Fruit fly (Drosophila melanogaster) whole organism, embryonic: ENCODE results near the gene CG12945.

Source experiments
- Atf3 ChIP-seq: fragments of 200-800 bp; sonication (Bioruptor generic); optimal IDR thresholded peaks from 3 replicates; lab custom pipeline; 2016; ENCODE audit warnings: missing biosample characterization, missing genetic modification characterization
- B-H1 ChIP-seq: fragments of 200-800 bp; sonication (Bioruptor generic); IDR thresholded peaks from 3 replicates; pipeline ENCODE4 v1.3.6; 2022; ENCODE audit warnings: missing biosample characterization, missing genetic modification characterization
- CG10654 ChIP-seq: fragments of 200-800 bp; sonication (Bioruptor generic); optimal IDR thresholded peaks from 2 replicates; lab custom pipeline; 2016; ENCODE audit warnings: missing biosample characterization, missing genetic modification characterization
- CG12219 ChIP-seq: fragments of 200-800 bp; sonication (Bioruptor generic); optimal IDR thresholded peaks from 3 replicates; lab custom pipeline; 2018; ENCODE audit warnings: missing biosample characterization, mild to moderate bottlenecking, missing genetic modification characterization
- CG12744 ChIP-seq: fragments of 200-800 bp; sonication (Bioruptor generic); optimal IDR thresholded peaks from 2 replicates; lab custom pipeline; 2016; ENCODE audit warnings: missing biosample characterization, missing genetic modification characterization
- CG12942 ChIP-seq: fragments of 200-800 bp; sonication (Bioruptor generic); optimal IDR thresholded peaks from 3 replicates; lab custom pipeline; 2016; ENCODE audit warnings: missing biosample characterization, missing genetic modification characterization
- CG13624 ChIP-seq: fragments of 200-800 bp; sonication (Bioruptor generic); optimal IDR thresholded peaks from 2 replicates; lab custom pipeline; 2016; ENCODE audit warnings: missing biosample characterization, missing genetic modification characterization
- CG17829 ChIP-seq: fragments of 200-800 bp; optimal IDR thresholded peaks from 2 replicates; lab custom pipeline; 2019; ENCODE audit warnings: missing biosample characterization, mild to moderate bottlenecking, missing genetic modification characterization, moderate library complexity
- CG18262 ChIP-seq: fragments of 200-800 bp; optimal IDR thresholded peaks from 3 replicates; lab custom pipeline; 2019; ENCODE audit warnings: missing biosample characterization, mild to moderate bottlenecking, missing genetic modification characterization, moderate library complexity
- CG2120 ChIP-seq: fragments of 200-800 bp; sonication (Bioruptor generic); optimal IDR thresholded peaks from 3 replicates; lab custom pipeline; 2016; ENCODE audit warnings: missing biosample characterization, missing genetic modification characterization
- CG2712 ChIP-seq: fragments of 200-800 bp; optimal IDR thresholded peaks from 3 replicates; lab custom pipeline; 2019; ENCODE audit warnings: missing biosample characterization, mild to moderate bottlenecking, missing genetic modification characterization, moderate library complexity
- CG3847 ChIP-seq: fragments of 200-800 bp; sonication (Bioruptor generic); IDR thresholded peaks from 2 replicates; pipeline ENCODE4 v1.3.6; 2022; ENCODE audit warnings: missing biosample characterization, missing genetic modification characterization
- CG4360 ChIP-seq: fragments of 200-800 bp; sonication (Bioruptor generic); IDR thresholded peaks from 2 replicates; pipeline ENCODE4 v1.3.6; 2022; ENCODE audit warnings: missing biosample characterization, missing genetic modification characterization
- CG4617 ChIP-seq: fragments of 200-800 bp; sonication (Bioruptor generic); optimal IDR thresholded peaks from 3 replicates; lab custom pipeline; 2016; ENCODE audit warnings: missing biosample characterization, missing genetic modification characterization, borderline replicate concordance
- CG4854 ChIP-seq: fragments of 200-800 bp; sonication (Bioruptor generic); optimal IDR thresholded peaks from 2 replicates; lab custom pipeline; 2016; ENCODE audit warnings: missing biosample characterization, missing genetic modification characterization, inconsistent platforms
- CG6791 ChIP-seq: fragments of 200-800 bp; sonication (Bioruptor generic); IDR thresholded peaks from 3 replicates; pipeline ENCODE4 v1.3.6; 2022; ENCODE audit warnings: missing biosample characterization, missing genetic modification characterization; ENCODE audit not compliant: partially characterized antibody
- CG7271 ChIP-seq: fragments of 200-800 bp; sonication (Bioruptor generic); optimal IDR thresholded peaks from 2 replicates; lab custom pipeline; 2018; ENCODE audit warnings: missing biosample characterization, mild to moderate bottlenecking, missing genetic modification characterization, moderate library complexity
- CG8924 ChIP-seq: fragments of 200-800 bp; optimal IDR thresholded peaks from 3 replicates; lab custom pipeline; 2019; ENCODE audit warnings: missing biosample characterization, mild to moderate bottlenecking, missing genetic modification characterization, moderate library complexity
- CoRest ChIP-seq: fragments of 200-800 bp; sonication (Bioruptor generic); optimal IDR thresholded peaks from 3 replicates; lab custom pipeline; 2018; ENCODE audit warnings: missing biosample characterization, mild to moderate bottlenecking, missing genetic modification characterization, moderate library complexity
- Dek ChIP-seq: fragments of 200-800 bp; sonication (Bioruptor generic); optimal IDR thresholded peaks from 3 replicates; lab custom pipeline; 2019; ENCODE audit warnings: missing biosample characterization, mild to moderate bottlenecking, missing genetic modification characterization, moderate library complexity
- Dfd ChIP-seq, 2 experiments: fragments of >200 bp; optimal IDR thresholded peaks; 2 replicates each; lab custom pipeline; 2017; ENCODE audit warnings: missing biosample characterization in 2 of 2, missing genetic modification characterization in 2 of 2
- Dp ChIP-seq: fragments of 200-800 bp; sonication (Bioruptor generic); optimal IDR thresholded peaks from 2 replicates; lab custom pipeline; 2018; ENCODE audit warnings: missing biosample characterization, mild to moderate bottlenecking, missing genetic modification characterization, moderate library complexity
- Drgx ChIP-seq: fragments of 200-800 bp; sonication (Bioruptor generic); IDR thresholded peaks from 2 replicates; pipeline ENCODE4 v1.3.6; 2022; ENCODE audit warnings: missing biosample characterization, missing genetic modification characterization
- E2f1 ChIP-seq: fragments of 200-800 bp; sonication (Bioruptor generic); IDR thresholded peaks from 2 replicates; pipeline ENCODE4 v1.3.6; 2022; ENCODE audit warnings: missing biosample characterization, missing genetic modification characterization
- Ets97D ChIP-seq: fragments of 200-800 bp; sonication (Bioruptor generic); optimal IDR thresholded peaks from 3 replicates; lab custom pipeline; 2016; ENCODE audit warnings: missing biosample characterization, missing genetic modification characterization
- Lhr ChIP-seq: fragments of 200-800 bp; sonication (Bioruptor generic); optimal IDR thresholded peaks from 3 replicates; lab custom pipeline; 2017; ENCODE audit warnings: mild to moderate bottlenecking, missing biosample characterization, missing genetic modification reagents, missing genetic modification characterization
- MBD-R2 ChIP-seq: fragments of 200-800 bp; sonication (Bioruptor generic); IDR thresholded peaks from 2 replicates; pipeline ENCODE4 v1.3.6; 2022; ENCODE audit warnings: missing biosample characterization, missing genetic modification characterization
- Mad ChIP-seq: fragments of 200-800 bp; sonication (Bioruptor generic); optimal IDR thresholded peaks from 2 replicates; lab custom pipeline; 2016; ENCODE audit warnings: missing biosample characterization, missing genetic modification characterization
- Med ChIP-seq: fragments of 200-800 bp; sonication (Bioruptor generic); peaks from one replicate; lab custom pipeline; 2016; ENCODE audit warnings: missing biosample characterization, missing genetic modification characterization, mild to moderate bottlenecking, inconsistent platforms, moderate library complexity
- Myb ChIP-seq: fragments of 200-800 bp; sonication (Bioruptor generic); optimal IDR thresholded peaks from 2 replicates; lab custom pipeline; 2016; ENCODE audit warnings: missing biosample characterization, missing genetic modification characterization
- NK7.1 ChIP-seq: fragments of 200-800 bp; sonication (Bioruptor generic); optimal IDR thresholded peaks from 3 replicates; lab custom pipeline; 2016; ENCODE audit warnings: missing biosample characterization, missing genetic modification characterization
- Sin3A ChIP-seq: fragments of >200 bp; optimal IDR thresholded peaks from 2 replicates; lab custom pipeline; 2018
- Sry-β ChIP-seq: fragments of 200-800 bp; sonication (Bioruptor generic); optimal IDR thresholded peaks from 2 replicates; lab custom pipeline; 2018; ENCODE audit warnings: missing biosample characterization, mild to moderate bottlenecking, missing genetic modification characterization, moderate library complexity
- al ChIP-seq: fragments of 200-800 bp; sonication (Bioruptor generic); IDR thresholded peaks from 2 replicates; pipeline ENCODE4 v1.3.6; 2022; ENCODE audit warnings: missing biosample characterization, missing genetic modification characterization
- bcd ChIP-seq: fragments of 200-800 bp; sonication (Bioruptor generic); optimal IDR thresholded peaks from 2 replicates; lab custom pipeline; 2017; ENCODE audit warnings: missing biosample characterization, mild to moderate bottlenecking, missing genetic modification characterization
- bowl ChIP-seq: fragments of 200-800 bp; sonication (Bioruptor generic); IDR thresholded peaks from 2 replicates; pipeline ENCODE4 v1.3.6; 2022; ENCODE audit warnings: missing biosample characterization, missing genetic modification characterization
- chn ChIP-seq: fragments of 200-800 bp; sonication (Bioruptor generic); optimal IDR thresholded peaks from 2 replicates; lab custom pipeline; 2016; ENCODE audit warnings: missing biosample characterization, missing genetic modification characterization
- ci ChIP-seq: fragments of 200-800 bp; sonication (Bioruptor generic); IDR thresholded peaks from 3 replicates; pipeline ENCODE4 v1.3.6; 2022; ENCODE audit warnings: missing biosample characterization, missing genetic modification characterization
- crol ChIP-seq: fragments of 200-800 bp; sonication (Bioruptor generic); IDR thresholded peaks from 2 replicates; pipeline ENCODE4 v1.3.6; 2022; ENCODE audit warnings: missing biosample characterization, missing genetic modification characterization
- dimm ChIP-seq: fragments of 200-800 bp; sonication (Bioruptor generic); IDR thresholded peaks from 2 replicates; pipeline ENCODE4 v1.3.6; 2022; ENCODE audit warnings: missing biosample characterization, missing genetic modification characterization
- gem ChIP-seq: fragments of 200-800 bp; sonication (Bioruptor generic); optimal IDR thresholded peaks from 2 replicates; lab custom pipeline; 2019; ENCODE audit warnings: missing biosample characterization, mild to moderate bottlenecking, missing genetic modification characterization, moderate library complexity
- hkb ChIP-seq, 2 experiments: fragments of 200-800 bp in 1 of 2; fragments of >200 bp in 1 of 2; sonication (Bioruptor generic) in 1 of 2; IDR thresholded peaks in 1 of 2; optimal IDR thresholded peaks in 1 of 2; 2 replicates each; pipeline versions ENCODE4 v1.3.6 to Lab custom; 2017 to 2022; ENCODE audit warnings: missing biosample characterization in 1 of 2, missing genetic modification characterization in 1 of 2
- ind ChIP-seq: fragments of 200-800 bp; sonication (Bioruptor generic); optimal IDR thresholded peaks from 3 replicates; lab custom pipeline; 2016; ENCODE audit warnings: missing biosample characterization, missing genetic modification characterization
- knrl ChIP-seq: fragments of 200-800 bp; sonication (Bioruptor generic); IDR thresholded peaks from 3 replicates; pipeline ENCODE4 v1.3.6; 2022; ENCODE audit warnings: missing biosample characterization, missing genetic modification characterization; ENCODE audit not compliant: partially characterized antibody
- odd ChIP-seq: fragments of 200-800 bp; sonication (Bioruptor generic); optimal IDR thresholded peaks from 2 replicates; lab custom pipeline; 2017; ENCODE audit warnings: missing biosample characterization, mild to moderate bottlenecking, missing genetic modification characterization
- pfk ChIP-seq: fragments of 200-800 bp; sonication (Bioruptor generic); optimal IDR thresholded peaks from 2 replicates; lab custom pipeline; 2018; ENCODE audit warnings: missing biosample characterization, mild to moderate bottlenecking, missing genetic modification characterization, moderate library complexity
- pzg ChIP-seq: fragments of 200-800 bp; sonication (Bioruptor generic); optimal IDR thresholded peaks from 3 replicates; lab custom pipeline; 2018; ENCODE audit warnings: missing biosample characterization, mild to moderate bottlenecking, missing genetic modification characterization, moderate library complexity
- sens-2 ChIP-seq: fragments of 200-800 bp; sonication (Bioruptor generic); IDR thresholded peaks from 2 replicates; pipeline ENCODE4 v1.3.6; 2022; ENCODE audit warnings: missing biosample characterization, missing genetic modification characterization
- sug ChIP-seq: fragments of 200-800 bp; optimal IDR thresholded peaks from 2 replicates; lab custom pipeline; 2019; ENCODE audit warnings: missing biosample characterization, mild to moderate bottlenecking, missing genetic modification characterization, moderate library complexity
- tup ChIP-seq: fragments of 200-800 bp; sonication (Bioruptor generic); optimal IDR thresholded peaks from 2 replicates; lab custom pipeline; 2016; ENCODE audit warnings: missing biosample characterization, mild to moderate bottlenecking, missing genetic modification characterization, moderate library complexity
- unc-4 ChIP-seq: fragments of 200-800 bp; sonication (Bioruptor generic); IDR thresholded peaks from 2 replicates; pipeline ENCODE4 v1.3.6; 2022; ENCODE audit warnings: missing biosample characterization, missing genetic modification characterization; ENCODE audit not compliant: partially characterized antibody

Gene CG12945

DNA sequence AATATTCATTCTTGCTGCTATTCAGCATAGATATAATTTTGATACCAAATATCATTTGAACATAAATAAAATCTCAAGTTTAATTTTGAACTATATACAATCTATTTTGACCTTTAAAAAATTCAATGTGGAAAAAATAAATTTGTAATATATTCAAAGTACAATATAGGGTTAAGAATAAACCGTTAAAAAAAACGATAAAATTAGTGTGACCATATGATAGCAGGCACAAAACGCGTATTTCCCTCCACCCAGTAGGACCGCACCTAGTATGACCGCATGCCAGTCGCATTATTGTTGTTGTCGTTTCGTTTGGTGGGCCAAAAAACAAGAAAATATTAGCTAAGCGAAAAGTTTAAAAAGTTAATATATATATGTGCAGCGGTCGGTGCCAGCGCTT lies 2.0 kb upstream of the CG12945 start, which contains the start of gene CG8516 (continued):
- peak; percentile 39 for TF ChIP-seq CG17829 (tag; lab: Kevin White, UChicago)
- no peak for TF ChIP-seq CG12219
- peak; percentile 33 for TF ChIP-seq Lhr (GFP tag; lab: Kevin White, UChicago)
- TF ChIP-seq ind = no peak
- no peak for TF ChIP-seq CG10654 (GFP tag; lab: Kevin White, UChicago)
- no peak for TF ChIP-seq CG6791 (GFP tag; lab: Robert Waterston, UW)
- TF ChIP-seq unc-4 (GFP tag; lab: Robert Waterston, UW) = peak; percentile 20; the same call in 1 of the 2 replicates
- TF ChIP-seq CG13624 = no peak
- TF ChIP-seq NK7.1 (GFP tag; lab: Kevin White, UChicago) = no peak
- no peak for TF ChIP-seq CG7271 (tag; lab: Kevin White, UChicago)
- TF ChIP-seq B-H1 (GFP tag; lab: Robert Waterston, UW) = no peak
- no peak for TF ChIP-seq E2f1 (GFP tag; lab: Robert Waterston, UW)
- TF ChIP-seq sens-2 (GFP tag; lab: Robert Waterston, UW) = no peak
- TF ChIP-seq Myb = peak; percentile 95
- no peak for TF ChIP-seq dimm (GFP tag; lab: Robert Waterston, UW)
- TF ChIP-seq Dp (GFP tag; lab: Kevin White, UChicago) = peak; percentile 49
- no peak for TF ChIP-seq crol (GFP tag; lab: Robert Waterston, UW)
- peak; percentile 32 for TF ChIP-seq sug (tag; lab: Kevin White, UChicago)
- no peak for TF ChIP-seq pfk (GFP tag; lab: Kevin White, UChicago)
- no peak for TF ChIP-seq odd (GFP tag; lab: Kevin White, UChicago)
- TF ChIP-seq CG12744 (GFP tag; lab: Kevin White, UChicago) = no peak
- peak; percentile 81 for TF ChIP-seq MBD-R2 (GFP tag; lab: Robert Waterston, UW)
- no peak for TF ChIP-seq hkb (optimal IDR thresholded peaks at IDR 0.05; lab: Kevin White, UChicago)
- peak; percentile 24; the same call in 1 of the 2 replicates for TF ChIP-seq hkb (GFP tag; IDR thresholded peaks at IDR 0.05; lab: Robert Waterston, UW)
- peak; percentile 43 for TF ChIP-seq Ets97D (GFP tag; lab: Kevin White, UChicago)
- TF ChIP-seq Sin3A = peak; percentile 21
- peak; percentile 37; the same call in 1 of the 2 replicates for TF ChIP-seq CG3847 (GFP tag; lab: Robert Waterston, UW)
- TF ChIP-seq bowl (GFP tag; lab: Robert Waterston, UW) = 0 out of 2 replicates have a peak, but pooled peaks have one; percentile 39
- TF ChIP-seq CoRest (tag; lab: Kevin White, UChicago) = peak; percentile 53
- no peak for TF ChIP-seq CG4854 (GFP tag; lab: Kevin White, UChicago)
- no peak for TF ChIP-seq gem (tag; lab: Kevin White, UChicago)
- no peak for TF ChIP-seq knrl
- peak; percentile 13 for TF ChIP-seq Atf3 (GFP tag; lab: Kevin White, UChicago)
- peak; percentile 70 for TF ChIP-seq Med (GFP tag; lab: Kevin White, UChicago)
- TF ChIP-seq tup = no peak
- TF ChIP-seq pzg (GFP tag; lab: Kevin White, UChicago) = peak; percentile 83
- TF ChIP-seq CG18262 = peak; percentile 5
- peak; percentile 91 for TF ChIP-seq CG4617 (GFP tag; lab: Kevin White, UChicago)
- no peak for TF ChIP-seq Mad (GFP tag; lab: Kevin White, UChicago)
- TF ChIP-seq Dek (tag; lab: Kevin White, UChicago) = peak; percentile 30
- TF ChIP-seq CG4360 = peak; percentile 90
- TF ChIP-seq Drgx (GFP tag; lab: Robert Waterston, UW) = 0 out of 2 replicates have a peak, but pooled peaks have one; percentile 11
- peak; percentile 41 for TF ChIP-seq CG2120 (GFP tag; lab: Kevin White, UChicago)
- no peak for TF ChIP-seq bcd (GFP tag; lab: Kevin White, UChicago)
- TF ChIP-seq Dfd (GFP tag; optimal IDR thresholded peaks at IDR 0.05; lab: Kevin White, UChicago) = no peak
- peak; percentile 80 for TF ChIP-seq Sry-β
- TF ChIP-seq CG12942 = no peak
- no peak for TF ChIP-seq ci
- peak; percentile 30 for TF ChIP-seq CG2712 (tag; lab: Kevin White, UChicago)
- TF ChIP-seq al (GFP tag; lab: Robert Waterston, UW) = no peak
- TF ChIP-seq CG8924 (tag; lab: Kevin White, UChicago) = peak; percentile 23
- TF ChIP-seq chn (GFP tag; lab: Kevin White, UChicago) = no peak
